Fruit fly (Drosophila melanogaster) whole organism, prepupa: Measurements from ENCODE around the gene Atg5.

Experiments
- Blimp-1 ChIP-seq: fragments of 200-800 bp; sonication (Bioruptor generic); optimal IDR thresholded peaks from 3 replicates; lab custom pipeline; 2017; ENCODE audit warnings: missing biosample characterization, missing genetic modification characterization, mild to moderate bottlenecking, moderate library complexity, missing genetic modification reagents
- CG10669 ChIP-seq: fragments of 200-800 bp; sonication (Bioruptor generic); optimal IDR thresholded peaks from 3 replicates; lab custom pipeline; 2018; ENCODE audit warnings: missing biosample characterization, mild to moderate bottlenecking, missing genetic modification characterization, moderate library complexity
- CG11294 ChIP-seq: fragments of 200-800 bp; sonication (Bioruptor generic); IDR thresholded peaks from 2 replicates; pipeline ENCODE4 v1.3.6; 2022; ENCODE audit warnings: missing biosample characterization, missing genetic modification characterization
- CG11762 ChIP-seq: fragments of 200-800 bp; sonication (Bioruptor generic); optimal IDR thresholded peaks from 3 replicates; lab custom pipeline; 2016; ENCODE audit warnings: missing biosample characterization, missing genetic modification characterization; ENCODE audit not compliant: insufficient read depth
- CG15336 ChIP-seq: fragments of 200-800 bp; sonication (Bioruptor generic); IDR thresholded peaks from 2 replicates; pipeline ENCODE4 v1.3.6; 2022; ENCODE audit warnings: missing biosample characterization, missing genetic modification characterization
- CG3032 ChIP-seq: fragments of 200-800 bp; optimal IDR thresholded peaks from 2 replicates; lab custom pipeline; 2019; ENCODE audit warnings: missing biosample characterization, mild to moderate bottlenecking, missing genetic modification characterization, moderate library complexity
- CG31627 ChIP-seq: fragments of 200-800 bp; sonication (Bioruptor generic); optimal IDR thresholded peaks from 3 replicates; lab custom pipeline; 2016; ENCODE audit warnings: missing biosample characterization, missing genetic modification characterization
- CG32006 ChIP-seq: fragments of 200-800 bp; sonication (Bioruptor generic); optimal IDR thresholded peaks from 3 replicates; lab custom pipeline; 2017; ENCODE audit warnings: missing biosample characterization, mild to moderate bottlenecking, missing genetic modification characterization
- CG34406 ChIP-seq: fragments of 200-800 bp; sonication (Bioruptor generic); optimal IDR thresholded peaks from 3 replicates; lab custom pipeline; 2016; ENCODE audit warnings: missing biosample characterization, missing genetic modification characterization
- CG3919 ChIP-seq: fragments of 200-800 bp; sonication (Bioruptor generic); optimal IDR thresholded peaks from 3 replicates; lab custom pipeline; 2016; ENCODE audit warnings: missing biosample characterization, missing genetic modification characterization
- CG4318 ChIP-seq: fragments of 200-800 bp; sonication (Bioruptor generic); optimal IDR thresholded peaks from 3 replicates; lab custom pipeline; 2017; ENCODE audit warnings: missing biosample characterization, mild to moderate bottlenecking, missing genetic modification characterization
- CG6163 ChIP-seq: fragments of 200-800 bp; sonication (Bioruptor generic); IDR thresholded peaks from 3 replicates; pipeline ENCODE4 v1.3.6; 2022; ENCODE audit warnings: missing biosample characterization, missing genetic modification characterization
- CG6854 ChIP-seq: fragments of 200-800 bp; sonication (Bioruptor generic); optimal IDR thresholded peaks from 2 replicates; lab custom pipeline; 2017; ENCODE audit warnings: missing biosample characterization, mild to moderate bottlenecking, missing genetic modification characterization
- CG7368 ChIP-seq: fragments of 200-800 bp; sonication (Bioruptor generic); optimal IDR thresholded peaks from 3 replicates; lab custom pipeline; 2016; ENCODE audit warnings: missing biosample characterization, missing genetic modification characterization
- CG8119 ChIP-seq: fragments of 200-800 bp; sonication (Bioruptor generic); IDR thresholded peaks from 3 replicates; pipeline ENCODE4 v1.3.6; 2022; ENCODE audit warnings: missing biosample characterization, missing genetic modification characterization
- CG9139 ChIP-seq: fragments of 200-800 bp; sonication (Bioruptor generic); optimal IDR thresholded peaks from 3 replicates; lab custom pipeline; 2017; ENCODE audit warnings: missing biosample characterization, mild to moderate bottlenecking, missing genetic modification characterization
- Eip75B ChIP-seq: fragments of 200-800 bp; sonication (Bioruptor generic); optimal IDR thresholded peaks from 3 replicates; lab custom pipeline; 2016; ENCODE audit warnings: missing biosample characterization, missing genetic modification characterization
- Eip78C ChIP-seq: fragments of 200-800 bp; sonication (Bioruptor generic); peaks from one replicate; lab custom pipeline; 2016; ENCODE audit warnings: missing biosample characterization, missing genetic modification characterization
- Ets96B ChIP-seq: fragments of 200-800 bp; optimal IDR thresholded peaks from 2 replicates; lab custom pipeline; 2019; ENCODE audit warnings: missing biosample characterization, mild to moderate bottlenecking, missing genetic modification characterization, moderate library complexity
- Gug ChIP-seq: fragments of 200-800 bp; sonication (Bioruptor generic); IDR thresholded peaks from 2 replicates; pipeline ENCODE4 v1.3.6; 2022; ENCODE audit warnings: missing biosample characterization, missing genetic modification characterization
- Hr39 ChIP-seq: fragments of 200-800 bp; sonication (Bioruptor generic); optimal IDR thresholded peaks from 2 replicates; lab custom pipeline; 2016; ENCODE audit warnings: missing biosample characterization, missing genetic modification characterization
- Met ChIP-seq: fragments of 200-800 bp; sonication (Bioruptor generic); optimal IDR thresholded peaks from 3 replicates; lab custom pipeline; 2016; ENCODE audit warnings: missing biosample characterization, missing genetic modification characterization
- Sox102F ChIP-seq: fragments of 200-800 bp; sonication (Bioruptor generic); optimal IDR thresholded peaks from 2 replicates; lab custom pipeline; 2016; ENCODE audit warnings: missing biosample characterization, mild to moderate bottlenecking, missing genetic modification characterization
- Sox14 ChIP-seq: fragments of 200-800 bp; sonication (Bioruptor generic); optimal IDR thresholded peaks from 3 replicates; lab custom pipeline; 2016; ENCODE audit warnings: missing biosample characterization, missing genetic modification characterization
- Sox15 ChIP-seq: fragments of 200-800 bp; sonication (Bioruptor generic); optimal IDR thresholded peaks from 3 replicates; lab custom pipeline; 2016; ENCODE audit warnings: missing biosample characterization, missing genetic modification characterization
- dsx ChIP-seq: fragments of 200-800 bp; optimal IDR thresholded peaks from 3 replicates; lab custom pipeline; 2019; ENCODE audit warnings: missing biosample characterization, mild to moderate bottlenecking, missing genetic modification characterization, moderate library complexity; ENCODE audit not compliant: poor library complexity, severe bottlenecking
- eg ChIP-seq: fragments of 200-800 bp; sonication (Bioruptor generic); IDR thresholded peaks from 3 replicates; pipeline ENCODE4 v1.3.6; 2022; ENCODE audit warnings: missing biosample characterization, missing genetic modification characterization
- esn ChIP-seq: fragments of 200-800 bp; sonication (Bioruptor generic); optimal IDR thresholded peaks from 2 replicates; lab custom pipeline; 2016; ENCODE audit warnings: missing biosample characterization, mild to moderate bottlenecking, missing genetic modification characterization, moderate library complexity
- fkh ChIP-seq: fragments of 200-800 bp; sonication (Bioruptor generic); optimal IDR thresholded peaks from 3 replicates; lab custom pipeline; 2017; ENCODE audit warnings: missing biosample characterization, mild to moderate bottlenecking, missing genetic modification characterization, moderate library complexity
- lz ChIP-seq: fragments of 200-800 bp; sonication (Bioruptor generic); optimal IDR thresholded peaks from 3 replicates; lab custom pipeline; 2016; ENCODE audit warnings: missing biosample characterization, missing genetic modification characterization
- net ChIP-seq: fragments of 200-800 bp; sonication (Bioruptor generic); optimal IDR thresholded peaks from 3 replicates; lab custom pipeline; 2016; ENCODE audit warnings: missing biosample characterization, missing genetic modification characterization
- spab ChIP-seq: fragments of 200-800 bp; sonication (Bioruptor generic); optimal IDR thresholded peaks from 2 replicates; lab custom pipeline; 2017; ENCODE audit warnings: missing biosample characterization, mild to moderate bottlenecking, missing genetic modification characterization, missing genetic modification reagents
- svp ChIP-seq: fragments of 200-800 bp; sonication (Bioruptor generic); peaks from one replicate; lab custom pipeline; 2016; ENCODE audit warnings: missing biosample characterization, missing genetic modification characterization
- topi ChIP-seq: fragments of 200-800 bp; sonication (Bioruptor generic); optimal IDR thresholded peaks from 3 replicates; lab custom pipeline; 2016; ENCODE audit warnings: missing biosample characterization, missing genetic modification characterization

Gene Atg5

DNA sequence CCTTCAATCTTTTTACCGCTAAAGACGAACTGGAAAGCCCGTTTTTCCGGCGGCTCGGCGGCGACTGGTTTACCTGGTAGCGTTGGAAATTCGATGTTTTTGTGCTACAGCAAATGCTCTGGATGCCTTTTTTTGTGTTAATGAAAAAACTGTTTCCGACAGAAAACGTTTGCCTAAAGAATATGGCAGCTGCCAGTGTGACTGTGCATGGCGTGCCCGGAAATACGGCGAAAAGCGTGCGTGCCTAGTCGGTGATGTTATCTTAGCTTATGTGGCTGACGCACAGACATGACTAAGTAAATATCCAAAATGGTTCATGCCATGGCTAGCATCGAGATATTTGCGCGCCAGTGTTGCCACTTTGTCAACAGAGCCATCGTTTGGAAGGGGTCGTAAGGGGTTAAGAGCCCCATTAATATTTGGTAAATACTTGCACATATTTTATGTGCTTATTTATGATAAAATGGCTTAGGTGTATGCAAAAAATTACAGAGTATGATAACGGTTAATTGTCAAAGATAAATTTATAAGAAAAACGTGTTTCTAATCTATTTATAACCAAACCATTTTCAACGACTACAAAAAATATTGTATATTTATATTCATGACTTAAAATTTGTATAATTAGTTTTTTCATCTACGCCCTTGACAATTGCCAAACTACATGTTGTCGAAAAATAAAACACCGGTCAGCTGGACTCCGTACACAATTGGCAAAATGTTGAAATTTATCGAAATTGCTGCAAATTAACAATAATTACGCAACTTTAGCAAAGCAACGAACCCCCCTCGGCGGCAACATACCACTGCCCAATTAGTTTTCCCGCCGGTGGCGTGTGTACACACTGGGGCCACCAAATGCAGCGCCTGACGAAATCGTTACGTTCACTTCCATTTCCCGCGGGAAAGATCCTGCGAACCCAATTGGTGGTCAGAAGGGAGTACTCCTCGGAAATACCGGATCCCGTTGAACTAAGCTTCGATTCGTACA lies 37.3 kb downstream of the Atg5 start, which contains the start of gene CG2059 (continued):
- TF ChIP-seq eg (GFP tag; lab: Robert Waterston, UW) (peak; percentile 32; the same call in 2 of the 3 replicates), Sox14 (no peak), Blimp-1 (GFP tag; lab: Kevin White, UChicago) (no peak), Ets96B (tag; lab: Kevin White, UChicago) (no peak), CG31627 (GFP tag; lab: Kevin White, UChicago) (peak; percentile 43), CG11294 (GFP tag; lab: Robert Waterston, UW) (no peak; the same call in 1 of the 2 replicates), Sox102F (peak; percentile 27), Eip75B (GFP tag; lab: Kevin White, UChicago) (no peak), spab (GFP tag; lab: Kevin White, UChicago) (no peak), lz (GFP tag; lab: Kevin White, UChicago) (peak; percentile 54), topi (GFP tag; lab: Kevin White, UChicago) (peak; percentile 22), CG6854 (peak; percentile 56), CG15336 (GFP tag; lab: Robert Waterston, UW) (peak; percentile 14; the same call in 1 of the 2 replicates), CG3919 (GFP tag; lab: Kevin White, UChicago) (no peak), Gug (GFP tag; lab: Robert Waterston, UW) (no peak; the same call in 1 of the 2 replicates), dsx (no peak), Hr39 (peak; percentile 45), fkh (GFP tag; lab: Kevin White, UChicago) (peak; percentile 100), CG4318 (GFP tag; lab: Kevin White, UChicago) (no peak), Sox15 (GFP tag; lab: Kevin White, UChicago) (peak; percentile 12), Met (GFP tag; lab: Kevin White, UChicago) (peak; percentile 7), CG10669 (no peak)

dm6 chrX:7285410-7285809 lies 38.2 kb downstream of the Atg5 start:
- no peak for TF ChIP-seq CG4318 (GFP tag; lab: Kevin White, UChicago)
- no peak for TF ChIP-seq esn (GFP tag; lab: Kevin White, UChicago)
- 0 out of 3 replicates have a peak, but pooled peaks have one; percentile 12 for TF ChIP-seq CG8119 (GFP tag; lab: Robert Waterston, UW)

DNA sequence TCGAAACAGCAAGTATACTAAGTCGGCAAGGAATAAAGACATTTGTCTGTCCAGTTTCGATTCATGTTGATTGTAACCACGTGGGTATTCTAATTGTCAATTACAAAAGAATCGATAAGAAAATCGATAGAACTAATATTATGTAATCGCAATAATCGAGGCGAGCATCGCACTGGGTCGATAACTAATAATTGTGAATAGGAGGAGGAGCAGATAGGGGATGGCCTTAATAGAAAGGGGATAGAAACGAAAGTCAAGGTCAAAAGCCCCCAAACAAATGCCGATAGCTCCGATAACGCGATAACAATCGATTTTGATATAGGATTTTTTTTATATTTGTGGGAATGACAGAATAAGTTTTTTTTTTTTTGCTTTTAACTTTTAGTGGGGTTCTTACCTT lies 38.6 kb downstream of the Atg5 start:
- TF ChIP-seq CG7368 (no peak), CG34406 (GFP tag; lab: Kevin White, UChicago) (no peak), Met (GFP tag; lab: Kevin White, UChicago) (no peak), esn (GFP tag; lab: Kevin White, UChicago) (no peak), CG8119 (GFP tag; lab: Robert Waterston, UW) (no peak), net (GFP tag; lab: Kevin White, UChicago) (no peak), Ets96B (tag; lab: Kevin White, UChicago) (no peak), CG32006 (GFP tag; lab: Kevin White, UChicago) (no peak), Sox102F (no peak), CG11762 (GFP tag; lab: Kevin White, UChicago) (no peak), CG15336 (GFP tag; lab: Robert Waterston, UW) (no peak), dsx (no peak), CG9139 (no peak), eg (GFP tag; lab: Robert Waterston, UW) (no peak), CG6163 (GFP tag; lab: Robert Waterston, UW) (no peak), Eip75B (GFP tag; lab: Kevin White, UChicago) (no peak), topi (GFP tag; lab: Kevin White, UChicago) (no peak), CG10669 (no peak)

- peak; percentile 63 for TF ChIP-seq svp (GFP tag; lab: Kevin White, UChicago)
- peak; percentile 31 for TF ChIP-seq Eip78C
- peak; percentile 82 for TF ChIP-seq fkh (GFP tag; lab: Kevin White, UChicago)
- no peak for TF ChIP-seq CG3032 (tag; lab: Kevin White, UChicago)
Measured at dm6 chrX:7277038-7277437, 46.5 kb downstream of the Atg5 start.
